Worm (Caenorhabditis elegans): ENCODE results near the gene gmap-3.

DNA sequence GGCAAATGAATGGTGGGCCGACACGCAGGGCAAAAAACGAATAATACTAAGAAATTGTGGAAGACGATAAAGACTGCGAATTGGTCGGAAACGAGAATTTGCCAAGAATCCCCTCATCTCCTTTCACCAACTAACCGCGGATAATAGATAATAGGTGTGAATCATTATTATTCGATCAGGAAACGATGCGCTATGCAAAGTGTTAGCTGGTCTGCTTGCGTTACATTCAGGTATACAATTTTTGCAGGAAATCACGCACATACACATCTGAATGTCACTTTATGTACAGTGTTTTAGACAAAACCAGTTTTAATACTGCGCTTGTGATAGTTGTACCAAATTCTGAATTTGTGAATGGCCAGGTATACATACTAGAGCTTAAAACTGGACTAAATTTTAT is 3.9 kb upstream of the gmap-3 start:
- no peak for TF ChIP-seq him-1 (tag; optimal IDR thresholded peaks at IDR 0.05)
- no peak for TF ChIP-seq W03F9.2 (tag; optimal IDR thresholded peaks at IDR 0.05)
- TF ChIP-seq dao-5 (tag; optimal IDR thresholded peaks at IDR 0.05), result no peak
